Worm (Caenorhabditis elegans) whole organism, L3 larva: ENCODE measurements around the gene T20B12.5.

Experiments
- R02D3.7 ChIP-seq: fragments of 150-350 bp; optimal IDR thresholded peaks from 2 replicates; lab custom pipeline; 2014; ENCODE audit warnings: missing biosample characterization, missing genetic modification characterization
- ZK546.5 ChIP-seq: sonication (generic microtip); optimal IDR thresholded peaks from 2 replicates; lab custom pipeline; 2017; ENCODE audit warnings: missing biosample characterization, missing genetic modification characterization
- aly-2 ChIP-seq: fragments of 150-350 bp; optimal IDR thresholded peaks from 2 replicates; lab custom pipeline; 2014; ENCODE audit warnings: missing biosample characterization, missing genetic modification characterization
- ama-1 ChIP-seq: fragments of 150-350 bp; optimal IDR thresholded peaks from 2 replicates; lab custom pipeline; 2018
- ceh-16 ChIP-seq: sonication (generic microtip); optimal IDR thresholded peaks from 2 replicates; lab custom pipeline; 2017; ENCODE audit warnings: missing biosample characterization, missing genetic modification characterization
- ceh-28 ChIP-seq: fragments of 150-350 bp; optimal IDR thresholded peaks from 2 replicates; lab custom pipeline; 2014; ENCODE audit warnings: missing biosample characterization, missing genetic modification reagents, missing genetic modification characterization
- ceh-82 ChIP-seq: fragments of 150-350 bp; optimal IDR thresholded peaks from 2 replicates; lab custom pipeline; 2014; ENCODE audit warnings: missing biosample characterization, missing genetic modification characterization
- ceh-9 ChIP-seq: sonication (generic microtip); optimal IDR thresholded peaks from 2 replicates; lab custom pipeline; 2018; ENCODE audit warnings: missing biosample characterization, missing genetic modification characterization
- daf-12 ChIP-seq: fragments of 150-350 bp; optimal IDR thresholded peaks from 2 replicates; lab custom pipeline; 2014; ENCODE audit warnings: missing biosample characterization, missing genetic modification reagents, missing genetic modification characterization
- egl-27 ChIP-seq: sonication (generic microtip); optimal IDR thresholded peaks from 4 replicates; lab custom pipeline; 2017; ENCODE audit warnings: missing biosample characterization, missing genetic modification reagents, missing genetic modification characterization
- egl-5 ChIP-seq: fragments of 150-350 bp; optimal IDR thresholded peaks from 2 replicates; lab custom pipeline; 2017; ENCODE audit warnings: missing biosample characterization, missing genetic modification reagents, missing genetic modification characterization, inconsistent platforms
- elt-1 ChIP-seq: fragments of 150-350 bp; optimal IDR thresholded peaks from 2 replicates; lab custom pipeline; 2014; ENCODE audit warnings: missing biosample characterization, missing genetic modification characterization
- elt-2 ChIP-seq: sonication (generic microtip); optimal IDR thresholded peaks from 2 replicates; lab custom pipeline; 2016; ENCODE audit warnings: missing genetic modification reagents, mild to moderate bottlenecking, missing genetic modification characterization, missing compliant biosample characterization
- elt-3 ChIP-seq, 3 experiments: fragments of 150-350 bp in 1 of 3; sonication (generic microtip) in 2 of 3; optimal IDR thresholded peaks; 2 replicates in 2 of 3; 4 replicates in 1 of 3; lab custom pipeline; 2014 to 2017; ENCODE audit warnings: missing biosample characterization in 3 of 3, missing genetic modification characterization in 3 of 3
- eor-1 ChIP-seq, 2 experiments: fragments of 150-350 bp; optimal IDR thresholded peaks; 2 replicates each; lab custom pipeline; 2014 to 2018; ENCODE audit warnings: missing biosample characterization in 2 of 2, missing genetic modification characterization in 2 of 2
- fkh-10 ChIP-seq: sonication (generic microtip); optimal IDR thresholded peaks from 2 replicates; lab custom pipeline; 2017; ENCODE audit warnings: missing biosample characterization, missing genetic modification reagents, missing genetic modification characterization
- fkh-2 ChIP-seq: fragments of 150-350 bp; optimal IDR thresholded peaks from 2 replicates; lab custom pipeline; 2014; ENCODE audit warnings: missing biosample characterization, missing genetic modification reagents, missing genetic modification characterization
- fos-1 ChIP-seq: fragments of 150-350 bp; optimal IDR thresholded peaks from 2 replicates; lab custom pipeline; 2014; ENCODE audit warnings: missing biosample characterization, missing genetic modification characterization
- hmg-11 ChIP-seq: sonication (generic microtip); optimal IDR thresholded peaks from 2 replicates; lab custom pipeline; 2016; ENCODE audit warnings: missing genetic modification characterization, missing compliant biosample characterization
- jun-1 ChIP-seq: fragments of 150-350 bp; optimal IDR thresholded peaks from 2 replicates; lab custom pipeline; 2014; ENCODE audit warnings: missing biosample characterization, missing genetic modification reagents, missing genetic modification characterization
- lin-15B ChIP-seq: fragments of 150-350 bp; optimal IDR thresholded peaks from 2 replicates; lab custom pipeline; 2014; ENCODE audit warnings: missing biosample characterization, missing genetic modification characterization
- lin-39 ChIP-seq: fragments of 150-350 bp; optimal IDR thresholded peaks from 2 replicates; lab custom pipeline; 2018; ENCODE audit warnings: missing biosample characterization, missing genetic modification reagents, missing genetic modification characterization
- lsy-12 ChIP-seq: sonication (generic microtip); optimal IDR thresholded peaks from 2 replicates; lab custom pipeline; 2016; ENCODE audit warnings: mild to moderate bottlenecking, missing genetic modification characterization, missing compliant biosample characterization
- mdl-1 ChIP-seq: fragments of 150-350 bp; optimal IDR thresholded peaks from 2 replicates; lab custom pipeline; 2014; ENCODE audit warnings: missing biosample characterization, missing genetic modification characterization
- mml-1 ChIP-seq: fragments of 150-350 bp; sonication (generic microtip); optimal IDR thresholded peaks from 3 replicates; lab custom pipeline; 2014; ENCODE audit warnings: missing biosample characterization, missing genetic modification characterization
- nfya-1 ChIP-seq: sonication (generic microtip); optimal IDR thresholded peaks from 2 replicates; lab custom pipeline; 2017; ENCODE audit warnings: missing genetic modification characterization, mild to moderate bottlenecking, missing compliant biosample characterization, antibody characterized with exemption, moderate library complexity; ENCODE audit not compliant: insufficient read depth
- nhr-11 ChIP-seq: fragments of 150-350 bp; optimal IDR thresholded peaks from 2 replicates; lab custom pipeline; 2014; ENCODE audit warnings: missing biosample characterization, missing genetic modification characterization
- nhr-12 ChIP-seq: fragments of 150-350 bp; optimal IDR thresholded peaks from 2 replicates; lab custom pipeline; 2014; ENCODE audit warnings: missing biosample characterization, missing genetic modification characterization
- nhr-23 ChIP-seq: fragments of 150-350 bp; optimal IDR thresholded peaks from 2 replicates; lab custom pipeline; 2014; ENCODE audit warnings: missing biosample characterization, missing genetic modification reagents, missing genetic modification characterization
- nhr-237 ChIP-seq: fragments of 150-350 bp; optimal IDR thresholded peaks from 2 replicates; lab custom pipeline; 2014; ENCODE audit warnings: missing biosample characterization, missing genetic modification characterization
- nhr-25 ChIP-seq: sonication (generic microtip); optimal IDR thresholded peaks from 2 replicates; lab custom pipeline; 2017; ENCODE audit warnings: missing biosample characterization, missing genetic modification characterization
- nhr-28 ChIP-seq: fragments of 150-350 bp; optimal IDR thresholded peaks from 2 replicates; lab custom pipeline; 2014; ENCODE audit warnings: missing biosample characterization, missing genetic modification characterization
- nhr-43 ChIP-seq: sonication (generic microtip); optimal IDR thresholded peaks from 2 replicates; lab custom pipeline; 2016; ENCODE audit warnings: mild to moderate bottlenecking, missing genetic modification characterization, missing compliant biosample characterization; ENCODE audit not compliant: poor library complexity, severe bottlenecking
- nhr-67 ChIP-seq: fragments of 150-350 bp; optimal IDR thresholded peaks from 2 replicates; lab custom pipeline; 2014; ENCODE audit warnings: missing biosample characterization, missing genetic modification characterization
- nhr-76 ChIP-seq: fragments of 150-350 bp; sonication (generic microtip); optimal IDR thresholded peaks from 5 replicates; lab custom pipeline; 2014; ENCODE audit warnings: missing biosample characterization, missing genetic modification characterization
- nhr-77 ChIP-seq: fragments of 150-350 bp; optimal IDR thresholded peaks from 2 replicates; lab custom pipeline; 2014; ENCODE audit warnings: missing biosample characterization, missing genetic modification characterization
- pha-4 ChIP-seq: fragments of 150-350 bp; optimal IDR thresholded peaks from 2 replicates; lab custom pipeline; 2014; ENCODE audit warnings: missing biosample characterization, missing genetic modification reagents, missing genetic modification characterization
- pqm-1 ChIP-seq: fragments of 150-350 bp; optimal IDR thresholded peaks from 2 replicates; lab custom pipeline; 2017; ENCODE audit warnings: missing biosample characterization, missing genetic modification characterization, inconsistent platforms
- sea-2 ChIP-seq: fragments of 150-350 bp; sonication (generic microtip); optimal IDR thresholded peaks from 4 replicates; lab custom pipeline; 2014; ENCODE audit warnings: missing biosample characterization, missing genetic modification reagents, missing genetic modification characterization
- skn-1 ChIP-seq: fragments of 150-350 bp; optimal IDR thresholded peaks from 2 replicates; lab custom pipeline; 2014; ENCODE audit warnings: missing biosample characterization, missing genetic modification characterization
- snpc-4 ChIP-seq: fragments of 150-350 bp; optimal IDR thresholded peaks from 2 replicates; lab custom pipeline; 2014; ENCODE audit warnings: missing biosample characterization, missing genetic modification characterization
- tbx-2 ChIP-seq: sonication (generic microtip); optimal IDR thresholded peaks from 2 replicates; lab custom pipeline; 2016; ENCODE audit warnings: mild to moderate bottlenecking, missing genetic modification characterization, missing compliant biosample characterization
- unc-39 ChIP-seq: sonication (generic microtip); optimal IDR thresholded peaks from 4 replicates; lab custom pipeline; 2017; ENCODE audit warnings: missing biosample characterization, missing genetic modification characterization
- unc-62 ChIP-seq: fragments of 150-350 bp; sonication (generic microtip); optimal IDR thresholded peaks from 4 replicates; lab custom pipeline; 2014; ENCODE audit warnings: missing biosample characterization, missing genetic modification reagents, missing genetic modification characterization
- zag-1 ChIP-seq: fragments of 150-350 bp; optimal IDR thresholded peaks from 2 replicates; lab custom pipeline; 2014; ENCODE audit warnings: missing biosample characterization, missing genetic modification characterization
- ztf-11 ChIP-seq: fragments of 150-350 bp; optimal IDR thresholded peaks from 2 replicates; lab custom pipeline; 2014; ENCODE audit warnings: missing biosample characterization, missing genetic modification characterization
- ztf-4 ChIP-seq: fragments of 150-350 bp; optimal IDR thresholded peaks from 2 replicates; lab custom pipeline; 2014; ENCODE audit warnings: missing biosample characterization, missing genetic modification characterization

Gene T20B12.5

ce11 chrIII:7338009-7338408 is 28.9 kb downstream of the T20B12.5 start:
- no peak for TF ChIP-seq nhr-67 (tag; lab: Kevin White, UChicago)
- TF ChIP-seq fos-1 (tag; lab: Kevin White, UChicago) = no peak
- peak; percentile 53 for TF ChIP-seq ama-1 (lab: Kevin White, UChicago)
- no peak for TF ChIP-seq nhr-23 (tag; lab: Kevin White, UChicago)
- TF ChIP-seq eor-1 (tag; optimal IDR thresholded peaks at IDR 0.05; lab: Kevin White, UChicago) = no peak

- TF ChIP-seq elt-2 (tag; lab: Kevin White, UChicago) (peak; percentile 65), nhr-23 (tag; lab: Kevin White, UChicago) (peak; percentile 88), unc-39 (no peak), lin-15B (tag; lab: Kevin White, UChicago) (peak; percentile 93), nhr-76 (tag; lab: Kevin White, UChicago) (no peak), zag-1 (tag; lab: Kevin White, UChicago) (no peak), pqm-1 (tag; lab: Kevin White, UChicago) (peak; percentile 57), nhr-237 (tag; lab: Kevin White, UChicago) (no peak), nhr-43 (tag; lab: Kevin White, UChicago) (no peak), aly-2 (tag; lab: Kevin White, UChicago) (no peak), ceh-9 (tag; lab: Kevin White, UChicago) (no peak), ztf-11 (no peak), nhr-11 (tag; lab: Kevin White, UChicago) (no peak), mdl-1 (tag; lab: Kevin White, UChicago) (no peak), ama-1 (lab: Kevin White, UChicago) (peak; percentile 52), elt-1 (tag; lab: Kevin White, UChicago) (no peak), ceh-16 (tag; lab: Kevin White, UChicago) (no peak), nhr-67 (tag; lab: Kevin White, UChicago) (no peak), hmg-11 (tag; lab: Kevin White, UChicago) (peak; percentile 34), nhr-28 (tag; lab: Kevin White, UChicago) (no peak), lin-39 (tag; lab: Kevin White, UChicago) (peak; percentile 80), nhr-25 (tag; lab: Kevin White, UChicago) (peak; percentile 51), eor-1 (tag; optimal IDR thresholded peaks at IDR 0.05; lab: Kevin White, UChicago) (no peak), jun-1 (peak; percentile 29), elt-3 (tag; optimal IDR thresholded peaks at IDR 0.05; lab: Kevin White, UChicago) (no peak), nfya-1 (tag; lab: Kevin White, UChicago) (peak; percentile 91), egl-27 (tag; lab: Kevin White, UChicago) (no peak), mml-1 (no peak), fkh-10 (no peak), ZK546.5 (tag; lab: Kevin White, UChicago) (peak; percentile 56), sea-2 (GFP tag; lab: Kevin White, UChicago) (no peak), fkh-2 (tag; lab: Kevin White, UChicago) (no peak), skn-1 (tag; lab: Kevin White, UChicago) (no peak), ceh-82 (tag; lab: Kevin White, UChicago) (no peak), nhr-77 (tag; lab: Kevin White, UChicago) (no peak), unc-62 (GFP tag; lab: Kevin White, UChicago) (no peak), nhr-12 (tag; lab: Kevin White, UChicago) (no peak), snpc-4 (tag; lab: Kevin White, UChicago) (peak; percentile 62), R02D3.7 (tag; lab: Kevin White, UChicago) (peak; percentile 52), tbx-2 (no peak), ceh-28 (tag; lab: Kevin White, UChicago) (no peak), daf-12 (tag; lab: Kevin White, UChicago) (no peak), pha-4 (tag; lab: Kevin White, UChicago) (peak; percentile 86), ztf-4 (no peak), lsy-12 (tag; lab: Kevin White, UChicago) (peak; percentile 46), fos-1 (tag; lab: Kevin White, UChicago) (no peak), egl-5 (tag; lab: Kevin White, UChicago) (peak; percentile 67)
These were observed 30.7 kb downstream of the T20B12.5 start, which contains the start of gene gsp-2 for ce11 chrIII:7336214-7336613. gsp-2 (plus strand) TSS chrIII:7336587.
